Worm (Caenorhabditis elegans) whole organism, L3 larva: ENCODE results near the gene F09A5.3.

Experiments used
- aly-2 ChIP-seq: fragments of 150-350 bp; optimal IDR thresholded peaks from 2 replicates; lab custom pipeline; 2014; ENCODE audit warnings: missing biosample characterization, missing genetic modification characterization
- ceh-16 ChIP-seq: sonication (generic microtip); optimal IDR thresholded peaks from 2 replicates; lab custom pipeline; 2017; ENCODE audit warnings: missing biosample characterization, missing genetic modification characterization
- nfya-1 ChIP-seq: sonication (generic microtip); optimal IDR thresholded peaks from 2 replicates; lab custom pipeline; 2017; ENCODE audit warnings: missing genetic modification characterization, mild to moderate bottlenecking, missing compliant biosample characterization, antibody characterized with exemption, moderate library complexity; ENCODE audit not compliant: insufficient read depth
- nhr-12 ChIP-seq: fragments of 150-350 bp; optimal IDR thresholded peaks from 2 replicates; lab custom pipeline; 2014; ENCODE audit warnings: missing biosample characterization, missing genetic modification characterization
- unc-39 ChIP-seq: sonication (generic microtip); optimal IDR thresholded peaks from 4 replicates; lab custom pipeline; 2017; ENCODE audit warnings: missing biosample characterization, missing genetic modification characterization

- TF ChIP-seq unc-39 = no peak
- no peak for TF ChIP-seq nfya-1 (tag; lab: Kevin White, UChicago)
- no peak for TF ChIP-seq aly-2 (tag; lab: Kevin White, UChicago)
- no peak for TF ChIP-seq nhr-12 (tag; lab: Kevin White, UChicago)
- TF ChIP-seq ceh-16 = no peak
Observed at ce11 chrX:13165686-13166085, 24.3 kb downstream of the F09A5.3 start.
